Worm (Caenorhabditis elegans) whole organism, midembryonic: ENCODE measurements around the gene wdr-46.

Source experiments
- T22C8.4 ChIP-seq: fragments of 200-800 bp; sonication (Bioruptor generic); IDR thresholded peaks from 2 replicates; pipeline ENCODE4 v1.3.6; 2022; ENCODE audit warnings: missing genetic modification characterization, missing compliant biosample characterization
- cog-1 ChIP-seq: sonication (generic microtip); optimal IDR thresholded peaks from 2 replicates; lab custom pipeline; 2016; ENCODE audit warnings: missing genetic modification characterization, missing compliant biosample characterization
- flt-1 ChIP-seq: fragments of 200-800 bp; sonication (Bioruptor generic); IDR thresholded peaks from 2 replicates; pipeline ENCODE4 v1.3.6; 2022; ENCODE audit warnings: missing genetic modification characterization, missing compliant biosample characterization
- klf-2 ChIP-seq: fragments of 200-800 bp; sonication (Bioruptor generic); conservative IDR thresholded peaks from 2 replicates; pipeline ENCODE4 v1.3.6; 2022; ENCODE audit warnings: missing genetic modification reagents, missing genetic modification characterization, missing compliant biosample characterization
- med-1 ChIP-seq: sonication (generic microtip); optimal IDR thresholded peaks from 2 replicates; lab custom pipeline; 2017; ENCODE audit warnings: missing genetic modification characterization, mild to moderate bottlenecking, missing compliant biosample characterization, antibody characterized with exemption, missing genetic modification reagents; ENCODE audit not compliant: insufficient read depth
- ref-1 ChIP-seq: fragments of 200-800 bp; sonication (Bioruptor generic); conservative IDR thresholded peaks from 2 replicates; pipeline ENCODE4 v1.3.6; 2022; ENCODE audit warnings: missing genetic modification reagents, missing genetic modification characterization, missing compliant biosample characterization
- tab-1 ChIP-seq: fragments of 200-800 bp; sonication (Bioruptor generic); IDR thresholded peaks from 2 replicates; pipeline ENCODE4 v1.3.6; 2022; ENCODE audit warnings: missing genetic modification characterization, missing compliant biosample characterization
- ztf-23 ChIP-seq: fragments of 200-800 bp; sonication (Bioruptor generic); IDR thresholded peaks from 2 replicates; pipeline ENCODE4 v1.3.6; 2022; ENCODE audit warnings: missing genetic modification reagents, missing genetic modification characterization, missing compliant biosample characterization
- ztf-29 ChIP-seq: fragments of 200-800 bp; sonication (Bioruptor generic); IDR thresholded peaks from 2 replicates; pipeline ENCODE4 v1.3.6; 2022; ENCODE audit warnings: missing genetic modification reagents, missing genetic modification characterization, missing compliant biosample characterization

The wdr-46 gene

ce11 chrIV:12403440-12403839 lies 31.4 kb downstream of the wdr-46 start:
- TF ChIP-seq T22C8.4 (GFP tag; lab: Robert Waterston, UW) (no peak), cog-1 (no peak), klf-2 (GFP tag; lab: Robert Waterston, UW) (no peak), flt-1 (GFP tag; lab: Robert Waterston, UW) (no peak), ztf-23 (GFP tag; lab: Robert Waterston, UW) (no peak), ztf-29 (no peak), med-1 (no peak), ref-1 (GFP tag; lab: Robert Waterston, UW) (no peak)

- TF ChIP-seq cog-1 (peak; percentile 47), T22C8.4 (GFP tag; lab: Robert Waterston, UW) (no peak)
These were observed 32.1 kb downstream of the wdr-46 start, which contains the start of gene gex-3 for ce11 chrIV:12404137-12404536. Gene gex-3, plus strand, starts transcription at chrIV:12404431.

ce11 chrIV:12408625-12409024 lies 36.6 kb downstream of the wdr-46 start, which contains the start of gene dsb-1:
Gene dsb-1, plus strand, starts transcription at chrIV:12408925.
- TF ChIP-seq ref-1 (GFP tag; lab: Robert Waterston, UW) = no peak
- TF ChIP-seq cog-1 = no peak
- TF ChIP-seq tab-1 (GFP tag; lab: Robert Waterston, UW) = no peak
- TF ChIP-seq flt-1 (GFP tag; lab: Robert Waterston, UW) = no peak

ce11 chrIV:12410167-12410566 lies 38.1 kb downstream of the wdr-46 start, which contains the start of gene acl-13:
Gene acl-13, plus strand, starts transcription at chrIV:12410467.
- TF ChIP-seq flt-1 (GFP tag; lab: Robert Waterston, UW) (no peak), klf-2 (GFP tag; lab: Robert Waterston, UW) (no peak), tab-1 (GFP tag; lab: Robert Waterston, UW) (no peak), ztf-23 (GFP tag; lab: Robert Waterston, UW) (no peak)

- TF ChIP-seq flt-1 (GFP tag; lab: Robert Waterston, UW) = no peak
- TF ChIP-seq med-1 = no peak
These were observed 42.5 kb downstream of the wdr-46 start for ce11 chrIV:12414601-12415000.

ce11 chrIV:12416629-12417404 lies 44.8 kb downstream of the wdr-46 start:
- TF ChIP-seq klf-2 (GFP tag; lab: Robert Waterston, UW) = no peak
- TF ChIP-seq cog-1 = no peak
- no peak for TF ChIP-seq ztf-29
- 0 out of 2 replicates have a peak, but pooled peaks have one; percentile 5 for TF ChIP-seq ref-1 (GFP tag; lab: Robert Waterston, UW)
- peak; percentile 52; the same call in 1 of the 2 replicates for TF ChIP-seq tab-1 (GFP tag; lab: Robert Waterston, UW)
- TF ChIP-seq flt-1 (GFP tag; lab: Robert Waterston, UW) = peak; percentile 66
- 0 out of 2 replicates have a peak, but pooled peaks have one; percentile 38 for TF ChIP-seq ztf-23 (GFP tag; lab: Robert Waterston, UW)
- TF ChIP-seq T22C8.4 (GFP tag; lab: Robert Waterston, UW) = peak; percentile 53; the same call in 1 of the 2 replicates
- TF ChIP-seq med-1 = peak; percentile 23

- TF ChIP-seq tab-1 (GFP tag; lab: Robert Waterston, UW) (peak; percentile 76; the same call in 1 of the 2 replicates), ztf-29 (no peak), flt-1 (GFP tag; lab: Robert Waterston, UW) (peak; percentile 70), T22C8.4 (GFP tag; lab: Robert Waterston, UW) (no peak), cog-1 (no peak), med-1 (no peak)
These were observed 45.6 kb downstream of the wdr-46 start, which contains the start of gene F08G5.3 for ce11 chrIV:12417536-12418195. Gene F08G5.3, minus strand, starts transcription at chrIV:12417586.

- no peak for TF ChIP-seq ztf-29
- TF ChIP-seq ztf-23 (GFP tag; lab: Robert Waterston, UW) = no peak
- no peak for TF ChIP-seq cog-1
- no peak for TF ChIP-seq klf-2 (GFP tag; lab: Robert Waterston, UW)
- TF ChIP-seq tab-1 (GFP tag; lab: Robert Waterston, UW) = no peak
- no peak for TF ChIP-seq med-1
These were observed 47.2 kb downstream of the wdr-46 start for ce11 chrIV:12419291-12419690.

- TF ChIP-seq ztf-23 (GFP tag; lab: Robert Waterston, UW) (no peak), flt-1 (GFP tag; lab: Robert Waterston, UW) (no peak), cog-1 (no peak), ref-1 (GFP tag; lab: Robert Waterston, UW) (no peak), tab-1 (GFP tag; lab: Robert Waterston, UW) (no peak), med-1 (no peak), klf-2 (GFP tag; lab: Robert Waterston, UW) (no peak), T22C8.4 (GFP tag; lab: Robert Waterston, UW) (no peak), ztf-29 (no peak)
These were observed 48.4 kb downstream of the wdr-46 start, which contains the start of gene ugt-65 for ce11 chrIV:12420455-12420854. Gene ugt-65, plus strand, starts transcription at chrIV:12420683.
